Worm (Caenorhabditis elegans) whole organism, L4 larva: ENCODE measurements around the gene W02B3.7.
A peak's percentile ranks its signal among the peaks of the same experiment; 100 is the strongest.

Source experiments
- F10B5.3 ChIP-seq: sonication (generic microtip); optimal IDR thresholded peaks from 2 replicates; lab custom pipeline; 2016; ENCODE audit warnings: mild to moderate bottlenecking, missing genetic modification characterization, missing compliant biosample characterization
- F44E2.7 ChIP-seq: fragments of 200-800 bp; sonication (Bioruptor generic); IDR thresholded peaks from 2 replicates; pipeline ENCODE4 v2.1.2; 2022; ENCODE audit warnings: missing genetic modification characterization, missing compliant biosample characterization
- F49E8.2 ChIP-seq: sonication (generic microtip); optimal IDR thresholded peaks from 2 replicates; lab custom pipeline; 2016; ENCODE audit warnings: missing compliant biosample characterization, mild to moderate bottlenecking, missing genetic modification characterization, borderline replicate concordance
- T26A8.4 ChIP-seq: fragments of 200-800 bp; sonication (Bioruptor generic); IDR thresholded peaks from 2 replicates; pipeline ENCODE4 v1.3.6; 2022; ENCODE audit warnings: missing genetic modification characterization, missing compliant biosample characterization
- aha-1 ChIP-seq: fragments of 150-350 bp; peaks from one replicate; lab custom pipeline; 2014; ENCODE audit warnings: missing biosample characterization, missing genetic modification characterization
- ama-1 ChIP-seq: fragments of 150-350 bp; optimal IDR thresholded peaks from 2 replicates; lab custom pipeline; 2014; ENCODE audit warnings: inconsistent platforms, mixed read lengths
- attf-4 ChIP-seq: sonication (generic microtip); optimal IDR thresholded peaks from 3 replicates; lab custom pipeline; 2017; ENCODE audit warnings: missing biosample characterization, missing genetic modification characterization
- ceh-28 ChIP-seq: fragments of 150-350 bp; optimal IDR thresholded peaks from 2 replicates; lab custom pipeline; 2014; ENCODE audit warnings: missing biosample characterization, missing genetic modification reagents, missing genetic modification characterization
- cey-2 ChIP-seq: sonication (generic microtip); optimal IDR thresholded peaks from 3 replicates; lab custom pipeline; 2017; ENCODE audit warnings: missing genetic modification characterization, mild to moderate bottlenecking, missing compliant biosample characterization, antibody characterized with exemption, borderline replicate concordance; ENCODE audit not compliant: insufficient read depth
- ctbp-1 ChIP-seq: fragments of 200-800 bp; sonication (Bioruptor generic); IDR thresholded peaks from 2 replicates; pipeline ENCODE4 v1.3.6; 2022; ENCODE audit warnings: missing genetic modification reagents, missing genetic modification characterization, missing compliant biosample characterization
- daf-19 ChIP-seq: fragments of 200-800 bp; sonication (Bioruptor generic); conservative IDR thresholded peaks from 2 replicates; pipeline ENCODE4 v1.3.6; 2022; ENCODE audit warnings: missing genetic modification characterization, missing compliant biosample characterization
- dpl-1 ChIP-seq: fragments of 150-350 bp; optimal IDR thresholded peaks from 2 replicates; lab custom pipeline; 2014; ENCODE audit warnings: missing biosample characterization, missing genetic modification reagents, missing genetic modification characterization
- fkh-10 ChIP-seq: fragments of 150-350 bp; optimal IDR thresholded peaks from 2 replicates; lab custom pipeline; 2014; ENCODE audit warnings: missing biosample characterization, missing genetic modification reagents, missing genetic modification characterization
- hlh-30 ChIP-seq: sonication (generic microtip); optimal IDR thresholded peaks from 2 replicates; lab custom pipeline; 2017; ENCODE audit warnings: antibody characterized with exemption, mild to moderate bottlenecking, missing genetic modification characterization, missing compliant biosample characterization; ENCODE audit not compliant: insufficient read depth
- lim-7 ChIP-seq: fragments of 200-800 bp; sonication (Bioruptor generic); IDR thresholded peaks from 2 replicates; pipeline ENCODE4 v1.3.6; 2022; ENCODE audit warnings: missing genetic modification characterization, missing compliant biosample characterization
- lin-13 ChIP-seq: fragments of 150-350 bp; optimal IDR thresholded peaks from 2 replicates; lab custom pipeline; 2014; ENCODE audit warnings: missing biosample characterization, missing genetic modification reagents, missing genetic modification characterization
- lin-15B ChIP-seq: fragments of 150-350 bp; sonication (generic microtip); optimal IDR thresholded peaks from 3 replicates; lab custom pipeline; 2014; ENCODE audit warnings: missing biosample characterization, missing genetic modification characterization
- lin-38 ChIP-seq: fragments of 200-800 bp; sonication (Bioruptor generic); IDR thresholded peaks from 2 replicates; pipeline ENCODE4 v1.3.6; 2022; ENCODE audit warnings: missing genetic modification reagents, missing genetic modification characterization, missing compliant biosample characterization
- madf-9 ChIP-seq: fragments of 200-800 bp; sonication (Bioruptor generic); conservative IDR thresholded peaks from 2 replicates; pipeline ENCODE4 v1.3.6; 2022; ENCODE audit warnings: missing genetic modification reagents, missing genetic modification characterization, missing compliant biosample characterization
- mdt-29 ChIP-seq: fragments of 200-800 bp; sonication (Bioruptor generic); IDR thresholded peaks from 2 replicates; pipeline ENCODE4 v1.3.6; 2022; ENCODE audit warnings: missing genetic modification reagents, missing genetic modification characterization, missing compliant biosample characterization
- mep-1 ChIP-seq: fragments of 150-350 bp; sonication (generic microtip); optimal IDR thresholded peaks from 3 replicates; lab custom pipeline; 2014; ENCODE audit warnings: missing biosample characterization, missing genetic modification characterization
- mes-2 ChIP-seq: sonication (generic microtip); optimal IDR thresholded peaks from 2 replicates; lab custom pipeline; 2016; ENCODE audit warnings: missing genotype, mild to moderate bottlenecking, missing genetic modification characterization, missing compliant biosample characterization; ENCODE audit not compliant: poor library complexity, severe bottlenecking
- nhr-237 ChIP-seq: sonication (generic microtip); optimal IDR thresholded peaks from 2 replicates; lab custom pipeline; 2017; ENCODE audit warnings: missing biosample characterization, missing genetic modification characterization
- nhr-25 ChIP-seq: sonication (generic microtip); optimal IDR thresholded peaks from 2 replicates; lab custom pipeline; 2017; ENCODE audit warnings: missing genetic modification characterization, mild to moderate bottlenecking, missing compliant biosample characterization, antibody characterized with exemption, moderate library complexity, borderline replicate concordance; ENCODE audit not compliant: insufficient read depth
- nhr-28 ChIP-seq: fragments of 150-350 bp; optimal IDR thresholded peaks from 2 replicates; lab custom pipeline; 2014; ENCODE audit warnings: missing biosample characterization, missing genetic modification characterization
- nhr-6 ChIP-seq: fragments of 150-350 bp; optimal IDR thresholded peaks from 2 replicates; lab custom pipeline; 2014; ENCODE audit warnings: missing biosample characterization, missing genetic modification characterization
- php-3 ChIP-seq: fragments of 200-800 bp; sonication (Bioruptor generic); IDR thresholded peaks from 2 replicates; pipeline ENCODE4 v1.3.6; 2022; ENCODE audit warnings: missing genetic modification reagents, missing genetic modification characterization, missing compliant biosample characterization
- sdz-12 ChIP-seq: fragments of 200-800 bp; sonication (Bioruptor generic); optimal IDR thresholded peaks from 2 replicates; lab custom pipeline; 2018; ENCODE audit warnings: mild to moderate bottlenecking, missing genetic modification characterization, missing compliant biosample characterization
- set-16 ChIP-seq: fragments of 200-800 bp; sonication (Bioruptor generic); IDR thresholded peaks from 2 replicates; pipeline ENCODE4 v1.3.6; 2022; ENCODE audit warnings: missing genetic modification reagents, missing genetic modification characterization, missing compliant biosample characterization
- snpc-4 ChIP-seq: fragments of 150-350 bp; optimal IDR thresholded peaks from 2 replicates; lab custom pipeline; 2014; ENCODE audit warnings: missing biosample characterization, missing genetic modification characterization
- spr-1 ChIP-seq: sonication (generic microtip); optimal IDR thresholded peaks from 2 replicates; lab custom pipeline; 2016; ENCODE audit warnings: mild to moderate bottlenecking, missing genetic modification characterization, missing compliant biosample characterization
- spr-3 ChIP-seq: fragments of 200-800 bp; sonication (Bioruptor generic); optimal IDR thresholded peaks from 2 replicates; lab custom pipeline; 2018; ENCODE audit warnings: mild to moderate bottlenecking, missing genetic modification characterization, missing compliant biosample characterization
- tag-97 ChIP-seq: fragments of 200-800 bp; sonication (Bioruptor generic); IDR thresholded peaks from 2 replicates; pipeline ENCODE4 v1.3.6; 2022; ENCODE audit warnings: missing genetic modification characterization, missing compliant biosample characterization
- unc-62 ChIP-seq, 3 experiments: fragments of 150-350 bp in 1 of 3; sonication (generic microtip); optimal IDR thresholded peaks in 2 of 3; peaks in 1 of 3; 1 replicate in 1 of 3; 2 replicates in 2 of 3; lab custom pipeline; 2014 to 2017; ENCODE audit warnings: missing biosample characterization in 3 of 3, missing genetic modification characterization in 3 of 3, missing genetic modification reagents in 3 of 3, missing genotype in 1 of 3
- vab-7 ChIP-seq: fragments of 200-800 bp; sonication (Bioruptor generic); IDR thresholded peaks from 2 replicates; pipeline ENCODE4 v1.3.6; 2022; ENCODE audit warnings: missing genetic modification reagents, missing genetic modification characterization, missing compliant biosample characterization
- zag-1 ChIP-seq: fragments of 150-350 bp; optimal IDR thresholded peaks from 2 replicates; lab custom pipeline; 2014; ENCODE audit warnings: missing biosample characterization, missing genetic modification characterization
- zfp-3 ChIP-seq: fragments of 200-800 bp; sonication (Bioruptor generic); conservative IDR thresholded peaks from 2 replicates; pipeline ENCODE4 v1.3.6; 2022; ENCODE audit warnings: missing genetic modification reagents, missing genetic modification characterization, missing compliant biosample characterization
- zip-2 ChIP-seq: fragments of 150-350 bp; optimal IDR thresholded peaks from 2 replicates; lab custom pipeline; 2014; ENCODE audit warnings: missing biosample characterization, missing genetic modification characterization
- ztf-7 ChIP-seq: fragments of 150-350 bp; optimal IDR thresholded peaks from 2 replicates; lab custom pipeline; 2014; ENCODE audit warnings: missing biosample characterization, missing genetic modification characterization

The W02B3.7 gene

ce11 chrIII:668303-668893 lies 23.4 kb downstream of the W02B3.7 start, which contains the start of gene W02B3.3 (continued):
- TF ChIP-seq vab-7 (no peak), mes-2 (tag; lab: Kevin White, UChicago) (peak; percentile 62), ctbp-1 (GFP tag; lab: Robert Waterston, UW) (peak; percentile 84), F44E2.7 (GFP tag; lab: Robert Waterston, UW) (no peak), unc-62 (GFP tag; optimal IDR thresholded peaks at IDR 0.05 in 1 of 2; lab: Kevin White, UChicago) (peak in 1 of 2 experiments; percentile 94), unc-62 (tag; optimal IDR thresholded peaks at IDR 0.05; lab: Kevin White, UChicago) (no peak), dpl-1 (GFP tag; lab: Kevin White, UChicago) (no peak), php-3 (GFP tag; lab: Robert Waterston, UW) (no peak), sdz-12 (GFP tag; lab: Kevin White, UChicago) (no peak), snpc-4 (tag; lab: Kevin White, UChicago) (no peak), F10B5.3 (no peak), spr-1 (tag; lab: Kevin White, UChicago) (no peak), spr-3 (GFP tag; lab: Kevin White, UChicago) (no peak), cey-2 (no peak)
- TF ChIP-seq, all 104 proteins: peak for 20

- no peak for TF ChIP-seq lim-7 (GFP tag; lab: Robert Waterston, UW)
- no peak for TF ChIP-seq cey-2
- TF ChIP-seq aha-1: peak; percentile 66
- no peak for TF ChIP-seq mep-1 (tag; lab: Kevin White, UChicago)
- 0 out of 2 replicates have a peak, but pooled peaks have one; percentile 20 for TF ChIP-seq vab-7
- TF ChIP-seq set-16 (GFP tag; lab: Robert Waterston, UW): 0 out of 2 replicates have a peak, but pooled peaks have one; percentile 21
Measured at ce11 chrIII:665173-665757, 26.6 kb downstream of the W02B3.7 start, which contains the start of gene C09F5.3. TSS of gene C09F5.3 (minus strand) at chrIII:665266.

ce11 chrIII:658357-658756 lies 33.5 kb downstream of the W02B3.7 start, which contains the start of gene C09F5.1:
TSS of gene C09F5.1 (plus strand) at chrIII:658709.
- TF ChIP-seq nhr-28 (tag; lab: Kevin White, UChicago) (peak; percentile 50), zfp-3 (GFP tag; lab: Robert Waterston, UW) (no peak)

ce11 chrIII:657241-657640 lies 34.6 kb downstream of the W02B3.7 start:
- TF ChIP-seq ztf-7 (tag; lab: Kevin White, UChicago): no peak
- TF ChIP-seq aha-1: peak; percentile 1
- peak; percentile 23 for TF ChIP-seq nhr-25 (tag; lab: Kevin White, UChicago)
- TF ChIP-seq nhr-237 (tag; lab: Kevin White, UChicago): no peak
- peak in 1 of 2 experiments; percentile 76 for TF ChIP-seq unc-62 (GFP tag; optimal IDR thresholded peaks at IDR 0.05 in 1 of 2; lab: Kevin White, UChicago)
- no peak for TF ChIP-seq unc-62 (tag; optimal IDR thresholded peaks at IDR 0.05; lab: Kevin White, UChicago)
- no peak for TF ChIP-seq daf-19 (GFP tag; lab: Robert Waterston, UW)
- no peak for TF ChIP-seq zag-1 (tag; lab: Kevin White, UChicago)

- TF ChIP-seq sdz-12 (GFP tag; lab: Kevin White, UChicago) (no peak), madf-9 (GFP tag; lab: Robert Waterston, UW) (no peak), T26A8.4 (GFP tag; lab: Robert Waterston, UW) (no peak), lin-15B (no peak), lin-38 (GFP tag; lab: Robert Waterston, UW) (no peak), ama-1 (lab: Kevin White, UChicago) (no peak), fkh-10 (GFP tag; lab: Kevin White, UChicago) (no peak), tag-97 (GFP tag; lab: Robert Waterston, UW) (no peak), zip-2 (no peak), lin-13 (GFP tag; lab: Kevin White, UChicago) (no peak), nhr-6 (tag; lab: Kevin White, UChicago) (no peak), ceh-28 (no peak), mes-2 (tag; lab: Kevin White, UChicago) (no peak), F49E8.2 (tag; lab: Kevin White, UChicago) (no peak), mdt-29 (no peak), attf-4 (tag; lab: Kevin White, UChicago) (no peak), hlh-30 (tag; lab: Kevin White, UChicago) (no peak)
Measured at ce11 chrIII:656660-657059, 35.2 kb downstream of the W02B3.7 start.
